Fruit fly (Drosophila melanogaster) whole organism, wandering third instar larva: ENCODE data around the gene CrebB.

Source experiments
- Hr78 ChIP-seq: fragments of >200 bp; optimal IDR thresholded peaks from 2 replicates; lab custom pipeline; 2017; ENCODE audit warnings: missing biosample characterization, missing genetic modification characterization
- Myc ChIP-seq: fragments of >200 bp; optimal IDR thresholded peaks from 2 replicates; lab custom pipeline; 2017
- h ChIP-seq: fragments of 200-800 bp; sonication (Bioruptor generic); optimal IDR thresholded peaks from 3 replicates; lab custom pipeline; 2016; ENCODE audit warnings: missing biosample characterization, mild to moderate bottlenecking, missing genetic modification characterization
- psq ChIP-seq: fragments of 200-800 bp; sonication (Bioruptor generic); optimal IDR thresholded peaks from 3 replicates; lab custom pipeline; 2017; ENCODE audit warnings: missing biosample characterization, mild to moderate bottlenecking, missing genetic modification characterization, moderate library complexity

DNA sequence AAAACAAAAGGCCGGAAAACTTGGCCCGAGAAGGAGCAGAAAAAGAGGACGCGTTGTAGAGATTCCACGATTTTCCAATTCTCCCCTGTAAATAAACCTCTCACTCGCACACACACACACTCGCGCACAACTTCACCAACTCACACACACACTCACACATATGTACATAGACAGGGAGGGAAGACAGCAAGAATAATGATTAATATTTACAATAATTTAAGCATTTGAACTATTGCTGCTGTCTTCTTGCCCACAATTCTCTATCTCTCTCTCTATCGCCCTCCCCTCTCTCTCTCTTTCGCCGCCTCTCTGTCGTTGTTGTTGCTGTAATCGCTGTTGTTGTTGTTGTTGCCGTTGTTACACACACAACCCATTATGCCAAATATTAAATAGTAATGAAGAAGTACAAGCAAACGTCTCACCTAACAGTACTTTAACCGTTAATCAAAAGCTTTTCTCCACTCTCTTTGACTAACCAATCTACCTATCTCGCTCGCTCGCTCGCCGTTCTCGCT is 8.3 kb downstream of the CrebB start:
- TF ChIP-seq h (GFP tag; lab: Kevin White, UChicago) (no peak), psq (GFP tag; lab: Kevin White, UChicago) (no peak), Hr78 (GFP tag; lab: Kevin White, UChicago) (no peak), Myc (lab: Kevin White, UChicago) (no peak)
